Fruit fly (Drosophila melanogaster): ENCODE results near the gene dsx-c73A.
A peak's percentile ranks its signal among the peaks of the same experiment; 100 is the strongest.

dm6 chr3L:16407815-16408608, 43.7 kb downstream of the dsx-c73A start:
- TF ChIP-seq CTCF (optimal IDR thresholded peaks at IDR 0.05) (peak; percentile 87 to 92), CG8478 (optimal IDR thresholded peaks at IDR 0.05) (no peak)

All from S2 (cell line).